Fruit fly (Drosophila melanogaster): ENCODE results near the gene tHMG2.

DNA sequence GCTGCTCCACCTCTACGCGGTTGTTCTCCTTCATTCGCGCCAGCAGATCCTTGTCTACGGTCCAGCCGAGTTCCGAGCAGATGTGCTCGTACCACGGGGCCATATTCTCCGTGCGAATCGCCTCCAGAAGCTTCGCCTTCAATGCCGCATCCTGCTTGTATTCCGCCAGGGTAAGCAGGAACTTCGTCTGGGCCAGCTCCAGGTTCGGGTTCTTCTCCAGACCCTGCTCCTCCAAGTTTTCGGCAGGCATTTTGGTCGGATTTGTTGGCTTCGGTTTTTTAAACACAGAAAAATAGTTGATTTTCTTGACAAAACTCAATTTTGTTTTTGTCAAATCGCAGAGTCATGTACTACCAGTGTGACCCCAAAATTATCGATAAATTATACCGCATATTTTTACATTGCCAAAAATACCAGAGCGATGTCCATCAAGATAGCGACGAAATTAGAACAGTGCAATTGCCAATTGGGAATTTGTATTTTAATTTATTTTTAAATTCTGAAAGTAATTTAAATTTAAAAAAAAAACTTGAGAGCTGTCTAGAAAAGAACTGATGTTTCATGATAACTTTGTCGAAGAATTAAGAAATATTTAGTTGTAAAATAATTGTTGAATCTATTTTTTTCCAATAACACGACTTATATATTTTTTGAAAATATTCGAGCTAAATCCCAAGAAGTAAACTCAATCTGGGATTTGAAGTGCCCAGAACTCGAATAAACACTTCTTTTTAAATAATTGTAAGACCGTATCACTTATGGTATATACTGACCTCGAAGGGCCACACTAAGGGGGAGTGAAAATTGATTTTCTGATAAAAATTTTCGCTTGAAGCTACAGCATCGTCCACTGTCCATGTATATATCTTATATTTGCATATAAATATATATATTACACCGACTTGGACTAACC is 30.8 kb upstream of the tHMG2 start, which contains the start of the genes Rpn7 and AP-2mu:
- TF ChIP-seq dac (GFP tag; optimal IDR thresholded peaks at IDR 0.05) (no peak), Blimp-1 (GFP tag; optimal IDR thresholded peaks at IDR 0.05) (no peak), achi (GFP tag; optimal IDR thresholded peaks at IDR 0.05) (no peak), CG1621 (tag; optimal IDR thresholded peaks at IDR 0.05) (no peak), Hr4 (GFP tag; optimal IDR thresholded peaks at IDR 0.05) (no peak)

All from whole organism, prepupa.